Worm (Caenorhabditis elegans): Measurements from ENCODE around the gene F58H1.3.

Gene F58H1.3

DNA sequence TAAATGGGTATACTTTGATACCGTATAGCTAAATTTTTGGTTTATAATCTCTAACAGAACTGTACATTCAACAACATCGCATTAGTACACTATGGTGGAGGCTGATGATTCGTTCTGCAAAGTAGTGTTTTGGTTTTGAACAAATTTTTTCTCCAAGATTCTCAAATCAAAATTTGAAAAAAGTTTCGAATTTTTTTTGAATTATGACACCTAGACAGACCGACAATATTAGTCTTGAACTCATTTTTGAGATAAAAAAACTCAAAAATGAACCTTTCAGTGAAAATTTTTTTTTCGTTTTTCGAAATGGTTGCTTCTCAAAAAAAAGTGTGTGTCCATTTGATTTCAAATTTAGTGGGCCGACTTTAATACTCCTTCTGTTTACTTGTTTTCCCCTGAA is 11.7 kb downstream of the F58H1.3 start:
- TF ChIP-seq nhr-21 (tag; optimal IDR thresholded peaks at IDR 0.05) (no peak), elt-1 (tag; optimal IDR thresholded peaks at IDR 0.05) (no peak), ama-1 (optimal IDR thresholded peaks at IDR 0.05) (no peak), ztf-4 (tag; optimal IDR thresholded peaks at IDR 0.05) (no peak), nhr-23 (tag; optimal IDR thresholded peaks at IDR 0.05) (no peak), blmp-1 (tag; optimal IDR thresholded peaks at IDR 0.05; ENCODE audit: insufficient read depth) (no peak), gmeb-1 (tag; optimal IDR thresholded peaks at IDR 0.05) (no peak), Y55F3AM.14 (GFP tag; optimal IDR thresholded peaks at IDR 0.05) (no peak), lin-11 (tag; optimal IDR thresholded peaks at IDR 0.05) (no peak), ZK546.5 (tag; optimal IDR thresholded peaks at IDR 0.05) (no peak), ceh-82 (tag; optimal IDR thresholded peaks at IDR 0.05) (no peak), R02D3.7 (tag; optimal IDR thresholded peaks at IDR 0.05) (no peak), egl-27 (tag; optimal IDR thresholded peaks at IDR 0.05) (no peak), nhr-10 (tag; optimal IDR thresholded peaks at IDR 0.05) (no peak), mab-5 (tag; optimal IDR thresholded peaks at IDR 0.05) (no peak)

DNA sequence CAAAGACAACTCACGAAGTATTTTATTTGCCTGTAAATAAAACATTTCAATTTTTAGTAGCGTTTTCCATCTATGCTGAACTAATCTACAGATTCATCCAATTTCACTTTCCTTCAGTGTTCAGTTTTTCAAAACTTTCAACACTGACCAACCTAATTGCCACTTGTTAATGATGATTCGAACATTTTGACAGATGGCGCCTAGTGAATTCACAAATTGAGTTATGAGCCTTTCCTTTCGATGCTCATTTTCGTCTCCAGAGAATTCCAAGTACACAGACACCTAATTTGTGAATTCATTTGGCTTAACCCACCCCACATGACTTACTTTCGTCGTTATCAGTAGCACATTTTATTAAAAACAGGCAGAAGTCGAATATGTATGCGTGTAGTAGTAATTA is 13.0 kb downstream of the F58H1.3 start:
- TF ChIP-seq nhr-237 (tag; optimal IDR thresholded peaks at IDR 0.05) (no peak), unc-39 (tag; optimal IDR thresholded peaks at IDR 0.05) (no peak), ceh-82 (tag; optimal IDR thresholded peaks at IDR 0.05) (no peak), blmp-1 (tag; optimal IDR thresholded peaks at IDR 0.05; ENCODE audit: insufficient read depth) (no peak), egl-27 (tag; optimal IDR thresholded peaks at IDR 0.05) (no peak), lin-11 (tag; optimal IDR thresholded peaks at IDR 0.05) (no peak), elt-3 (tag; optimal IDR thresholded peaks at IDR 0.05) (no peak), nhr-23 (tag; optimal IDR thresholded peaks at IDR 0.05) (no peak), ztf-11 (tag; optimal IDR thresholded peaks at IDR 0.05) (no peak), ZK546.5 (tag; optimal IDR thresholded peaks at IDR 0.05) (no peak), F13H6.1 (tag; optimal IDR thresholded peaks at IDR 0.05) (no peak), nhr-12 (tag; optimal IDR thresholded peaks at IDR 0.05) (no peak), nhr-25 (tag; optimal IDR thresholded peaks at IDR 0.05) (no peak), nhr-77 (tag; optimal IDR thresholded peaks at IDR 0.05) (no peak), nhr-21 (tag; optimal IDR thresholded peaks at IDR 0.05) (no peak), aly-2 (tag; optimal IDR thresholded peaks at IDR 0.05) (no peak), alr-1 (tag; optimal IDR thresholded peaks at IDR 0.05) (no peak)

DNA sequence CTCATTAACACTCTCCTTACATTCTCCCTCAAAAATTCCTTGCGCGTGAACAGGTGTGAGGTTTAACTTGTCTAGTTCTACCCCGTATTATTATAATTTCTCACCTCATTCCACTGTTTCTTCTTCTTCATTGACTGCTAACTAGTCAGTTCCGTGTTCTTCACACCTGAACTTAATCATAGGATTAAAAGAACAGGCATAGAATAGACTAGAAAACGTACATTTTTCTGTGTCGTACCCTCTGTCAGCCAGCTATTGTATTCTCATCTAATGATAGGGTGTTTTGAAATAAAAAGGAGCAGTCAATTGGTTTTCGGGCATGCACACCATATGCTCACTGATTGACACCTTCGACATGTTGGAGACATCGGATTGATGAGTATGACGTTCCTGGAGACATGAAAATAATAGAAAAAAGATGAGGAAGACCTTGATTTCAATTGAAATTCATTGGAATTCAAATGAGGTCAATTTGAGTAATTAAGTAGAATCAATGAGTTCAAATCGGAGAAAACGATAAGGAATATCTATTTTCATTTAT is 13.7 kb downstream of the F58H1.3 start:
- TF ChIP-seq fos-1 (tag; optimal IDR thresholded peaks at IDR 0.05) (no peak), alr-1 (tag; optimal IDR thresholded peaks at IDR 0.05) (no peak), C34F6.9 (tag; optimal IDR thresholded peaks at IDR 0.05) (no peak), snpc-4 (tag; optimal IDR thresholded peaks at IDR 0.05) (no peak), aly-2 (tag; optimal IDR thresholded peaks at IDR 0.05) (no peak), mdl-1 (tag; optimal IDR thresholded peaks at IDR 0.05) (no peak), nhr-23 (tag; optimal IDR thresholded peaks at IDR 0.05) (no peak), ama-1 (optimal IDR thresholded peaks at IDR 0.05) (no peak)

DNA sequence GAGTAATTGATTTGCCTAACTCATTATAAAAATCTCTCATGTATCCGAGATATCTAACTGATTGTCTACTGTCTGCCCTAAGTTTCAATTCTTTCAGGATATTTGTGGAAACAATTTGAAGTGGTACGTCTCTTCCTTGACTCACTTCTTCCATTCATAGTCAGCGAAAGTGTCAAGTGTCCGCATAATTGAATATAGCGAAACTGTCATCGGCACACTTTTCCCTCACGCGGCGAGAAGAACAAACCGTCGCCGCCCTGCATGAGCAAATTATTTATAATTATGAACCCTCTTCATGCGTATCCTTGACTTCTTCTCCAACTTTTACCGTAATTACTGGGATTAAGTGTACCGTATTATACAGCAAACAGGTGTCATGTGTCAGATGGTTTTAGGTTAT is 14.8 kb downstream of the F58H1.3 start:
- TF ChIP-seq nhr-11 (tag; optimal IDR thresholded peaks at IDR 0.05) (no peak), sem-4 (tag; optimal IDR thresholded peaks at IDR 0.05) (no peak), nhr-129 (tag; optimal IDR thresholded peaks at IDR 0.05) (no peak), nhr-23 (tag; optimal IDR thresholded peaks at IDR 0.05) (no peak), ztf-11 (tag; optimal IDR thresholded peaks at IDR 0.05) (no peak), alr-1 (tag; optimal IDR thresholded peaks at IDR 0.05) (no peak), unc-39 (tag; optimal IDR thresholded peaks at IDR 0.05) (no peak), fos-1 (tag; optimal IDR thresholded peaks at IDR 0.05) (no peak), ceh-82 (tag; optimal IDR thresholded peaks at IDR 0.05) (no peak)

DNA sequence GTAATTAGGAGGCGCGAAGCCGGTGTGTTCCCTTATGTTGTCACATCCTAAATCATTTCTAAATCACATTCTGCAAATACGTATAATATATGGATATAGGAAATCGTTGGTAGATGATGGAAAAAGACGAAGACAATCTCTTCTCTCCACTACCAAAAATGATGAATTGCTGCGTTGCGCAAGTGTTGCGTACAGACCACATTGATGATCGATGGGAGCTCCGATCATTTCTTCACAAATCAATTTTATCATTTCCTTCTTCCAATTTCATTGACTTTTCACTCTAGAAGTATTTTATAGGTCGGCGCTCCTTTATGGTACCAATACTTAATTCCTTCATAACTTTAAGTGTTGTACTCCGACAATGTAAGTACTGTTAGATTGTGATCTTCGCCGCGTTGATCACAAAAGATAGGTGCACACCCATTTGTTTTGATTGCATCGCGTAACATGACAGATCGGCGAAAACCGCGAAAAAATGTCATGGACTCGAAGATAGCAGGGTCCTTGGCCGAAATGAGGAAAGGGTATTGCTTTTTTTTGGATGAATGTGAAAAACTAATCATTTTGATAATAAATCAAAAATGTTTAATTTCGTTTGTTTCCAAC is 15.8 kb downstream of the F58H1.3 start:
- TF ChIP-seq elt-1 (tag; optimal IDR thresholded peaks at IDR 0.05) (peak; percentile 24), mab-5 (tag; optimal IDR thresholded peaks at IDR 0.05) (no peak)

DNA sequence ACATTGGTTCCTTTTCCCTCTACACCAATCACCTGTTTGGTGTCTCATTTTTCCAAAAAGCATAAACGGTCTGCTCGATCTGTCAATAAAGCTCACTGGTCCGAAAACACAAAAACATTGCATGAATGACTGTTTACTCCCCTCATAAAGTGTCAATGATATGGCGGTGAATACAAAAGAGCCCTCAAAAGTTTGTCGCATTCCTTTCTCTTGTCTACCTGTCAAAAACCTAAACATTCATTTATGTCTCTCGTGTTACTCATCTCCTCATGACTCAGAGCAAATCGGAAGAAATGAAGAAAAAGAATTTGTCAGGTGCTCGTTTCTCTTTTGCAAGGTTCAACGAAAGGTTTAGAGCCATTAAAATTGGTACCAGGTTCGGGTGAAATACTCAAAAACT is 17.4 kb downstream of the F58H1.3 start:
- no peak for TF ChIP-seq C34F6.9 (tag; optimal IDR thresholded peaks at IDR 0.05)
- no peak for TF ChIP-seq sma-9 (GFP tag; optimal IDR thresholded peaks at IDR 0.05)
- TF ChIP-seq sma-9 (tag; optimal IDR thresholded peaks at IDR 0.05), result no peak
- TF ChIP-seq egl-27 (tag; optimal IDR thresholded peaks at IDR 0.05), result no peak
- TF ChIP-seq zag-1 (tag; optimal IDR thresholded peaks at IDR 0.05), result no peak
- TF ChIP-seq nhr-77 (tag; optimal IDR thresholded peaks at IDR 0.05), result no peak
- TF ChIP-seq gmeb-1 (tag; optimal IDR thresholded peaks at IDR 0.05), result no peak
- no peak for TF ChIP-seq lin-13 (GFP tag; optimal IDR thresholded peaks at IDR 0.05)
- no peak for TF ChIP-seq nhr-12 (tag; optimal IDR thresholded peaks at IDR 0.05)
- no peak for TF ChIP-seq lin-11 (tag; optimal IDR thresholded peaks at IDR 0.05)

Data from whole organism, L2 larva.